Fruit fly (Drosophila melanogaster) whole organism, adult: ENCODE measurements around the gene tai.
A peak's percentile ranks its signal among the peaks of the same experiment; 100 is the strongest.

ENCODE experiments used
- CG11617 ChIP-seq: fragments of 200-800 bp; sonication (Bioruptor generic); optimal IDR thresholded peaks from 2 replicates; lab custom pipeline; 2017; ENCODE audit warnings: mild to moderate bottlenecking, missing biosample characterization, missing genetic modification reagents, missing genetic modification characterization
- CG12768 ChIP-seq: fragments of 200-800 bp; sonication (Bioruptor generic); optimal IDR thresholded peaks from 2 replicates; lab custom pipeline; 2017; ENCODE audit warnings: missing biosample characterization, missing genetic modification characterization, mild to moderate bottlenecking, moderate library complexity, missing genetic modification reagents
- CG14711 ChIP-seq: fragments of 200-800 bp; sonication (Bioruptor generic); optimal IDR thresholded peaks from 2 replicates; lab custom pipeline; 2018; ENCODE audit warnings: missing biosample characterization, mild to moderate bottlenecking, missing genetic modification characterization, moderate library complexity
- CG1620 ChIP-seq: fragments of 200-800 bp; sonication (Bioruptor generic); optimal IDR thresholded peaks from 2 replicates; lab custom pipeline; 2016; ENCODE audit warnings: missing biosample characterization, missing genetic modification characterization
- CG33017 ChIP-seq: fragments of 200-800 bp; sonication (Bioruptor generic); optimal IDR thresholded peaks from 2 replicates; lab custom pipeline; 2018; ENCODE audit warnings: missing biosample characterization, mild to moderate bottlenecking, missing genetic modification characterization, moderate library complexity
- CG5204 ChIP-seq: fragments of 200-800 bp; sonication (Bioruptor generic); optimal IDR thresholded peaks from 2 replicates; lab custom pipeline; 2016; ENCODE audit warnings: missing biosample characterization, missing genetic modification characterization
- CG7045 ChIP-seq: fragments of 200-800 bp; sonication (Bioruptor generic); optimal IDR thresholded peaks from 2 replicates; lab custom pipeline; 2017; ENCODE audit warnings: missing biosample characterization, mild to moderate bottlenecking, missing genetic modification characterization
- CG7101 ChIP-seq: fragments of 200-800 bp; sonication (Bioruptor generic); optimal IDR thresholded peaks from 2 replicates; lab custom pipeline; 2018; ENCODE audit warnings: missing biosample characterization, mild to moderate bottlenecking, missing genetic modification characterization, moderate library complexity
- Clk ChIP-seq: fragments of 200-800 bp; sonication (Bioruptor generic); optimal IDR thresholded peaks from 2 replicates; lab custom pipeline; 2017; ENCODE audit warnings: missing biosample characterization, missing genetic modification characterization
- Crg-1 ChIP-seq: fragments of 200-800 bp; sonication (Bioruptor generic); optimal IDR thresholded peaks from 2 replicates; lab custom pipeline; 2016; ENCODE audit warnings: missing biosample characterization, missing genetic modification characterization
- Hr96 ChIP-seq: fragments of 200-800 bp; sonication (Bioruptor generic); optimal IDR thresholded peaks from 2 replicates; lab custom pipeline; 2016; ENCODE audit warnings: missing biosample characterization, missing genetic modification characterization
- Mnt ChIP-seq: fragments of 200-800 bp; sonication (Bioruptor generic); optimal IDR thresholded peaks from 2 replicates; lab custom pipeline; 2016; ENCODE audit warnings: missing biosample characterization, mild to moderate bottlenecking, missing genetic modification characterization
- bab1 ChIP-seq: fragments of 200-800 bp; sonication (Bioruptor generic); optimal IDR thresholded peaks from 3 replicates; lab custom pipeline; 2019; ENCODE audit warnings: missing biosample characterization, mild to moderate bottlenecking, missing genetic modification characterization, moderate library complexity
- cic ChIP-seq: fragments of 200-800 bp; sonication (Bioruptor generic); optimal IDR thresholded peaks from 2 replicates; lab custom pipeline; 2017; ENCODE audit warnings: missing biosample characterization, mild to moderate bottlenecking, missing genetic modification characterization, moderate library complexity
- cnc ChIP-seq, 2 experiments: fragments of >200 bp; optimal IDR thresholded peaks; 2 replicates each; lab custom pipeline; 2017
- kay ChIP-seq: fragments of 200-800 bp; sonication (Bioruptor generic); peaks from one replicate; lab custom pipeline; 2016; ENCODE audit warnings: missing biosample characterization, missing genetic modification characterization, borderline replicate concordance
- ovo ChIP-seq: fragments of 200-800 bp; sonication (Bioruptor generic); optimal IDR thresholded peaks from 2 replicates; lab custom pipeline; 2016; ENCODE audit warnings: missing biosample characterization, missing genetic modification characterization
- pad ChIP-seq: fragments of 200-800 bp; sonication (Bioruptor generic); optimal IDR thresholded peaks from 3 replicates; lab custom pipeline; 2017; ENCODE audit warnings: missing biosample characterization, missing genetic modification characterization, mild to moderate bottlenecking, moderate library complexity, missing genetic modification reagents
- tj ChIP-seq: fragments of 200-800 bp; sonication (Bioruptor generic); optimal IDR thresholded peaks from 3 replicates; lab custom pipeline; 2017; ENCODE audit warnings: missing biosample characterization, mild to moderate bottlenecking, missing genetic modification characterization, moderate library complexity
- toe ChIP-seq: fragments of 200-800 bp; sonication (Bioruptor generic); optimal IDR thresholded peaks from 2 replicates; lab custom pipeline; 2016; ENCODE audit warnings: missing biosample characterization, missing genetic modification characterization

Gene tai

DNA sequence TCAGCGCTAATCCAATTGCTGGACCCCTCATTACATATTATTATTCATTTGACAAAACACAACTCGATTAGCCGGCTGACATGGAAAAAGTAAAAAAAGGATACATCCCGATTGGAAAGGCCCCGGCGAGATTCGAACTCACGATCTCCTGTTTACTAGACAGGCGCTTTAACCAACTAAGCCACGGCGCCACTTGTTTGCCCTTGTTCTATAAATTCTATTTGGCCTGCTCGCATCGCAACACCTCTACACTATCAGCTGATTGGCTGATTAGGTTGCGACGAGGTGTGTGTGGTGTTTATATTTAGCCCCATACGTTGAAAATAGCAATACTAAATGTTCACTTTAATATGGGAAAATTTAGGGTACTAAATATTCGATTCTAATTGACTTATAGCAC, 69.8 kb downstream of the tai start:
- no peak for TF ChIP-seq CG7101 (tag; lab: Kevin White, UChicago)
- TF ChIP-seq CG1620 (GFP tag; lab: Kevin White, UChicago), result no peak
- TF ChIP-seq CG11617 (GFP tag; lab: Kevin White, UChicago), result no peak
- no peak for TF ChIP-seq CG33017
- no peak for TF ChIP-seq cnc (optimal IDR thresholded peaks at IDR 0.05; lab: Kevin White, UChicago)
- no peak for TF ChIP-seq toe (GFP tag; lab: Kevin White, UChicago)
- no peak for TF ChIP-seq Hr96
- TF ChIP-seq CG14711, result no peak
- no peak for TF ChIP-seq Crg-1 (GFP tag; lab: Kevin White, UChicago)
- no peak for TF ChIP-seq bab1 (GFP tag; lab: Kevin White, UChicago)
- no peak for TF ChIP-seq CG12768 (GFP tag; lab: Kevin White, UChicago)
- TF ChIP-seq ovo (GFP tag; lab: Kevin White, UChicago), result no peak
- no peak for TF ChIP-seq CG5204 (GFP tag; lab: Kevin White, UChicago)
- no peak for TF ChIP-seq CG7045

dm6 chr2L:9237212-9238031, 70.8 kb downstream of the tai start:
- no peak for TF ChIP-seq ovo (GFP tag; lab: Kevin White, UChicago)
- TF ChIP-seq Hr96, result no peak
- peak; percentile 84 for TF ChIP-seq pad (GFP tag; lab: Kevin White, UChicago)
- TF ChIP-seq CG5204 (GFP tag; lab: Kevin White, UChicago), result no peak
- peak; percentile 38 for TF ChIP-seq cic
- TF ChIP-seq bab1 (GFP tag; lab: Kevin White, UChicago), result no peak
- TF ChIP-seq Mnt (GFP tag; lab: Kevin White, UChicago), result peak; percentile 21
- TF ChIP-seq toe (GFP tag; lab: Kevin White, UChicago), result no peak
- no peak for TF ChIP-seq kay (GFP tag; lab: Kevin White, UChicago)
- no peak for TF ChIP-seq Clk (GFP tag; lab: Kevin White, UChicago)
- no peak for TF ChIP-seq tj
- TF ChIP-seq CG7045, result no peak

DNA sequence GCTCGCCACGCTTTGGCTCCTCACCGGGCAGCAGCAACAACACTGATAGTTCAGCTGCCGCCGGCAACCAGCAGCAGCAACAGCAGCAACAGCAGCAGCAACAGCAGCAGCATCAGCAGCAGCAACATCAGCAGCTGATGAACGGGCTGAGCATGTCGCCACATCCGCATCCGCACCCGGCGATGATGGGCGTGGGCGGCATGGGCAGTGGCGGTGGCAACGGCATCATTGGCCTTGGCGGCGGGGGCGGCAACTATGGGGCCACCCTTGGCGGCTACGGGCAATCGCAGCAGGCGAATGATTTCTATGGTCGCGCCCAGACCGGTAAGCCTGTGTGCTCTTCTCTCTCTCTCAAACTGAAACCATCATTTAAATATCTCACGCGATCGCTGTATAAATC, 77.7 kb downstream of the tai start:
- no peak for TF ChIP-seq Crg-1 (GFP tag; lab: Kevin White, UChicago)
- TF ChIP-seq CG1620 (GFP tag; lab: Kevin White, UChicago), result no peak
- no peak for TF ChIP-seq pad (GFP tag; lab: Kevin White, UChicago)
- TF ChIP-seq ovo (GFP tag; lab: Kevin White, UChicago), result no peak
- no peak for TF ChIP-seq bab1 (GFP tag; lab: Kevin White, UChicago)
- TF ChIP-seq Hr96, result no peak
- no peak for TF ChIP-seq CG11617 (GFP tag; lab: Kevin White, UChicago)
- no peak for TF ChIP-seq toe (GFP tag; lab: Kevin White, UChicago)
- TF ChIP-seq kay (GFP tag; lab: Kevin White, UChicago), result no peak
- no peak for TF ChIP-seq CG5204 (GFP tag; lab: Kevin White, UChicago)
- TF ChIP-seq CG33017, result no peak
- TF ChIP-seq CG7101 (tag; lab: Kevin White, UChicago), result no peak
- no peak for TF ChIP-seq CG14711
- no peak for TF ChIP-seq CG7045
- no peak for TF ChIP-seq cnc (optimal IDR thresholded peaks at IDR 0.05; lab: Kevin White, UChicago)
- no peak for TF ChIP-seq tj
- no peak for TF ChIP-seq cic
- no peak for TF ChIP-seq CG12768 (GFP tag; lab: Kevin White, UChicago)
- no peak for TF ChIP-seq Clk (GFP tag; lab: Kevin White, UChicago)

DNA sequence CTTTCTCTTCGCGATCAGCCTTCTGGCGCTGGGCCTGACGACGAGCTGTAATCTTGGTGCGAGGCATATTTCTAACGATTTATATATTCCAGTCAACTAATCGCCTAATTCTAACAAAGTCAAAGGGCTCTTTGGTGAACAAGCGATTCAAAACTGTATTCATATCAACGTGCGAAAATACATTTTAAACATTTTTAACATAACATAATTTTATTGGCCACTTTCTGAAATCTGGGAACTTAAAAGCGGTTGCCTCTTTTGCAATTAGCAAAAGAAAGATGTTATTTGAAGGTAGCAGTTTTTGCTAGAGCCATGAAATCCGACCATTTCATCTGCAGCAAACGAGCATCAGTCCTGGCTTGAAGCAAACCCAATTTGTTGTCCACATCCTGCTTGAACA, 84.4 kb downstream of the tai start, which contains the start of gene aust:
TSS of gene aust (minus strand) at position 101 of the 400 bp plus-strand sequence.
- TF ChIP-seq CG5204 (GFP tag; lab: Kevin White, UChicago) (no peak), cnc (optimal IDR thresholded peaks at IDR 0.05; lab: Kevin White, UChicago) (no peak), Crg-1 (GFP tag; lab: Kevin White, UChicago) (no peak), CG12768 (GFP tag; lab: Kevin White, UChicago) (no peak), kay (GFP tag; lab: Kevin White, UChicago) (no peak), CG1620 (GFP tag; lab: Kevin White, UChicago) (no peak), cic (no peak), Clk (GFP tag; lab: Kevin White, UChicago) (no peak), Mnt (GFP tag; lab: Kevin White, UChicago) (no peak), tj (no peak), CG7045 (no peak), CG14711 (no peak), bab1 (GFP tag; lab: Kevin White, UChicago) (no peak), CG7101 (tag; lab: Kevin White, UChicago) (no peak), pad (GFP tag; lab: Kevin White, UChicago) (no peak)

DNA sequence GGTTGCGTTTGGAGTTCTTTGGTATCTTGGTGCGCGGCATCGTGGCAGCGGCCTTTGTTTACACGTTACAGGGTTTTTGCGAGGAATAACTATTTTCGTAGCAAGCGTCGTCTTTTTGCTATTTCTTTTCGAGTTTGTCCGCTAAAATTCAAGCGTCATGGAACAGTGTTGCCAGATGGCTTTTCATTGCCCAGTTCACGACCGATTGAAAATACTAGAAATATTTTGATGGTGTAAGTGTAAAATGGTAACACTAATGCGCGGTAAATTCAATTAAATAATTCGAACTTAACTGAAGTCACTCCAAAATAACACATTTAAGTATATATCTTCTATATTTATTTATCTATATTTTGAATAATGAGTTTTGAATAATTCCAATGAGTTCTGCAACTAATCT, 86.4 kb downstream of the tai start, which contains the start of gene borr:
TSS of gene borr (minus strand) at position 172 of the 400 bp plus-strand sequence.
- TF ChIP-seq CG11617 (GFP tag; lab: Kevin White, UChicago), result no peak
- TF ChIP-seq Hr96, result no peak
- no peak for TF ChIP-seq Mnt (GFP tag; lab: Kevin White, UChicago)
- no peak for TF ChIP-seq CG1620 (GFP tag; lab: Kevin White, UChicago)
- no peak for TF ChIP-seq Crg-1 (GFP tag; lab: Kevin White, UChicago)
- peak; percentile 33 for TF ChIP-seq kay (GFP tag; lab: Kevin White, UChicago)

dm6 chr2L:9254754-9255153, 88.2 kb downstream of the tai start, which contains the start of gene lectin-30A:
Gene lectin-30A (minus strand): TSS chr2L:9254854.
- TF ChIP-seq CG7101 (tag; lab: Kevin White, UChicago), result no peak
- no peak for TF ChIP-seq CG1620 (GFP tag; lab: Kevin White, UChicago)
- no peak for TF ChIP-seq toe (GFP tag; lab: Kevin White, UChicago)
- TF ChIP-seq CG12768 (GFP tag; lab: Kevin White, UChicago), result no peak
- no peak for TF ChIP-seq CG5204 (GFP tag; lab: Kevin White, UChicago)
- TF ChIP-seq Mnt (GFP tag; lab: Kevin White, UChicago), result no peak
- no peak for TF ChIP-seq CG11617 (GFP tag; lab: Kevin White, UChicago)
- TF ChIP-seq Hr96, result no peak
- TF ChIP-seq cic, result no peak
- TF ChIP-seq tj, result no peak
- no peak for TF ChIP-seq CG14711
- TF ChIP-seq Clk (GFP tag; lab: Kevin White, UChicago), result no peak
- TF ChIP-seq CG7045, result no peak
- no peak for TF ChIP-seq Crg-1 (GFP tag; lab: Kevin White, UChicago)
